Worm (Caenorhabditis elegans): Measurements from ENCODE around the gene hpo-31.
A peak's percentile ranks its signal among the peaks of the same experiment; 100 is the strongest.

The hpo-31 gene

ce11 chrV:13787948-13788681 lies 34.7 kb upstream of the hpo-31 start:
- TF ChIP-seq nhr-43 (tag; optimal IDR thresholded peaks at IDR 0.05; ENCODE audit: poor library complexity, severe bottlenecking) (peak; percentile 66), nfya-1 (tag; optimal IDR thresholded peaks at IDR 0.05; ENCODE audit: insufficient read depth) (peak; percentile 7), elt-1 (tag; optimal IDR thresholded peaks at IDR 0.05) (no peak), pha-4 (tag; optimal IDR thresholded peaks at IDR 0.05) (peak; percentile 48), sea-2 (GFP tag; optimal IDR thresholded peaks at IDR 0.05) (no peak), nhr-25 (tag; optimal IDR thresholded peaks at IDR 0.05) (peak; percentile 69), elt-2 (tag; optimal IDR thresholded peaks at IDR 0.05) (peak; percentile 62), pqm-1 (tag; optimal IDR thresholded peaks at IDR 0.05) (peak; percentile 56), nhr-23 (tag; optimal IDR thresholded peaks at IDR 0.05) (peak; percentile 42)

ce11 chrV:13789362-13789761 lies 33.5 kb upstream of the hpo-31 start:
- TF ChIP-seq nhr-28 (tag; optimal IDR thresholded peaks at IDR 0.05) (no peak), nhr-43 (tag; optimal IDR thresholded peaks at IDR 0.05; ENCODE audit: poor library complexity, severe bottlenecking) (peak; percentile 20), ztf-11 (tag; optimal IDR thresholded peaks at IDR 0.05) (no peak), fos-1 (tag; optimal IDR thresholded peaks at IDR 0.05) (peak; percentile 0), tbx-2 (tag; optimal IDR thresholded peaks at IDR 0.05) (peak; percentile 6), ztf-4 (tag; optimal IDR thresholded peaks at IDR 0.05) (no peak), mml-1 (tag; optimal IDR thresholded peaks at IDR 0.05) (no peak), R02D3.7 (tag; optimal IDR thresholded peaks at IDR 0.05) (peak; percentile 19), ceh-82 (tag; optimal IDR thresholded peaks at IDR 0.05) (peak; percentile 50), mdl-1 (tag; optimal IDR thresholded peaks at IDR 0.05) (peak; percentile 44), ceh-28 (tag; optimal IDR thresholded peaks at IDR 0.05) (peak; percentile 84), eor-1 (tag; optimal IDR thresholded peaks at IDR 0.05) (no peak), fkh-2 (tag; optimal IDR thresholded peaks at IDR 0.05) (peak; percentile 1), ama-1 (optimal IDR thresholded peaks at IDR 0.05) (peak; percentile 76), pha-4 (tag; optimal IDR thresholded peaks at IDR 0.05) (peak; percentile 99), egl-5 (tag; optimal IDR thresholded peaks at IDR 0.05) (peak; percentile 80), jun-1 (tag; optimal IDR thresholded peaks at IDR 0.05) (peak; percentile 90), lsy-12 (tag; optimal IDR thresholded peaks at IDR 0.05) (peak; percentile 81), fkh-10 (GFP tag; optimal IDR thresholded peaks at IDR 0.05) (peak; percentile 25), nhr-23 (tag; optimal IDR thresholded peaks at IDR 0.05) (peak; percentile 81), unc-62 (GFP tag; optimal IDR thresholded peaks at IDR 0.05) (peak; percentile 60), nhr-11 (tag; optimal IDR thresholded peaks at IDR 0.05) (peak; percentile 91), nhr-25 (tag; optimal IDR thresholded peaks at IDR 0.05) (peak; percentile 84), pqm-1 (tag; optimal IDR thresholded peaks at IDR 0.05) (peak; percentile 79), ceh-9 (tag; optimal IDR thresholded peaks at IDR 0.05) (no peak), skn-1 (tag; optimal IDR thresholded peaks at IDR 0.05) (peak; percentile 29), nfya-1 (tag; optimal IDR thresholded peaks at IDR 0.05; ENCODE audit: insufficient read depth) (peak; percentile 95), snpc-4 (tag; optimal IDR thresholded peaks at IDR 0.05) (peak; percentile 71), elt-2 (tag; optimal IDR thresholded peaks at IDR 0.05) (peak; percentile 87), lin-15B (tag; optimal IDR thresholded peaks at IDR 0.05) (peak; percentile 94), egl-27 (tag; optimal IDR thresholded peaks at IDR 0.05) (no peak), nhr-12 (tag; optimal IDR thresholded peaks at IDR 0.05) (no peak), aly-2 (tag; optimal IDR thresholded peaks at IDR 0.05) (no peak), nhr-76 (tag; optimal IDR thresholded peaks at IDR 0.05) (no peak), lin-39 (tag; optimal IDR thresholded peaks at IDR 0.05) (peak; percentile 96), hmg-11 (tag; optimal IDR thresholded peaks at IDR 0.05) (peak; percentile 88)

ce11 chrV:13790117-13790516 lies 32.7 kb upstream of the hpo-31 start:
- TF ChIP-seq nhr-23 (tag; optimal IDR thresholded peaks at IDR 0.05) (no peak), elt-1 (tag; optimal IDR thresholded peaks at IDR 0.05) (no peak), ztf-4 (tag; optimal IDR thresholded peaks at IDR 0.05) (no peak), ZK546.5 (tag; optimal IDR thresholded peaks at IDR 0.05) (no peak), hmg-11 (tag; optimal IDR thresholded peaks at IDR 0.05) (no peak), tbx-2 (tag; optimal IDR thresholded peaks at IDR 0.05) (no peak), ceh-82 (tag; optimal IDR thresholded peaks at IDR 0.05) (no peak), snpc-4 (tag; optimal IDR thresholded peaks at IDR 0.05) (no peak), nhr-25 (tag; optimal IDR thresholded peaks at IDR 0.05) (no peak)
